Fruit fly (Drosophila melanogaster) whole organism, prepupa: ENCODE results near the gene CG7370.

Source experiments
- CG10631 ChIP-seq: fragments of 200-800 bp; sonication (Bioruptor generic); optimal IDR thresholded peaks from 2 replicates; lab custom pipeline; 2016; ENCODE audit warnings: missing biosample characterization, missing genetic modification characterization
- CG10669 ChIP-seq: fragments of 200-800 bp; sonication (Bioruptor generic); optimal IDR thresholded peaks from 3 replicates; lab custom pipeline; 2018; ENCODE audit warnings: missing biosample characterization, mild to moderate bottlenecking, missing genetic modification characterization, moderate library complexity
- CG11294 ChIP-seq: fragments of 200-800 bp; sonication (Bioruptor generic); IDR thresholded peaks from 2 replicates; pipeline ENCODE4 v1.3.6; 2022; ENCODE audit warnings: missing biosample characterization, missing genetic modification characterization
- CG11902 ChIP-seq: fragments of 200-800 bp; sonication (Bioruptor generic); optimal IDR thresholded peaks from 3 replicates; lab custom pipeline; 2016; ENCODE audit warnings: missing biosample characterization, missing genetic modification characterization
- CG1621 ChIP-seq: fragments of 200-800 bp; sonication (Bioruptor generic); optimal IDR thresholded peaks from 3 replicates; lab custom pipeline; 2018; ENCODE audit warnings: missing biosample characterization, mild to moderate bottlenecking, missing genetic modification characterization
- CG3032 ChIP-seq: fragments of 200-800 bp; optimal IDR thresholded peaks from 2 replicates; lab custom pipeline; 2019; ENCODE audit warnings: missing biosample characterization, mild to moderate bottlenecking, missing genetic modification characterization, moderate library complexity
- CG32006 ChIP-seq: fragments of 200-800 bp; sonication (Bioruptor generic); optimal IDR thresholded peaks from 3 replicates; lab custom pipeline; 2017; ENCODE audit warnings: missing biosample characterization, mild to moderate bottlenecking, missing genetic modification characterization
- CG3919 ChIP-seq: fragments of 200-800 bp; sonication (Bioruptor generic); optimal IDR thresholded peaks from 3 replicates; lab custom pipeline; 2016; ENCODE audit warnings: missing biosample characterization, missing genetic modification characterization
- CG4318 ChIP-seq: fragments of 200-800 bp; sonication (Bioruptor generic); optimal IDR thresholded peaks from 3 replicates; lab custom pipeline; 2017; ENCODE audit warnings: missing biosample characterization, mild to moderate bottlenecking, missing genetic modification characterization
- CG6163 ChIP-seq: fragments of 200-800 bp; sonication (Bioruptor generic); IDR thresholded peaks from 3 replicates; pipeline ENCODE4 v1.3.6; 2022; ENCODE audit warnings: missing biosample characterization, missing genetic modification characterization
- CG6276 ChIP-seq: fragments of 200-800 bp; sonication (Bioruptor generic); optimal IDR thresholded peaks from 2 replicates; lab custom pipeline; 2017; ENCODE audit warnings: missing biosample characterization, mild to moderate bottlenecking, missing genetic modification characterization
- CG6792 ChIP-seq: fragments of 200-800 bp; sonication (Bioruptor generic); optimal IDR thresholded peaks from 3 replicates; lab custom pipeline; 2016; ENCODE audit warnings: missing biosample characterization, missing genetic modification characterization
- CG6808 ChIP-seq: fragments of 200-800 bp; sonication (Bioruptor generic); optimal IDR thresholded peaks from 3 replicates; lab custom pipeline; 2017; ENCODE audit warnings: missing biosample characterization, missing genetic modification characterization, mild to moderate bottlenecking, moderate library complexity, missing genetic modification reagents
- CG6854 ChIP-seq: fragments of 200-800 bp; sonication (Bioruptor generic); optimal IDR thresholded peaks from 2 replicates; lab custom pipeline; 2017; ENCODE audit warnings: missing biosample characterization, mild to moderate bottlenecking, missing genetic modification characterization
- CG7368 ChIP-seq: fragments of 200-800 bp; sonication (Bioruptor generic); optimal IDR thresholded peaks from 3 replicates; lab custom pipeline; 2016; ENCODE audit warnings: missing biosample characterization, missing genetic modification characterization
- CG8319 ChIP-seq: fragments of 200-800 bp; sonication (Bioruptor generic); optimal IDR thresholded peaks from 3 replicates; lab custom pipeline; 2016; ENCODE audit warnings: missing biosample characterization, missing genetic modification characterization
- CG8632 ChIP-seq: fragments of 200-800 bp; sonication (Bioruptor generic); optimal IDR thresholded peaks from 3 replicates; lab custom pipeline; 2016; ENCODE audit warnings: missing biosample characterization, missing genetic modification characterization
- Eip75B ChIP-seq: fragments of 200-800 bp; sonication (Bioruptor generic); optimal IDR thresholded peaks from 3 replicates; lab custom pipeline; 2016; ENCODE audit warnings: missing biosample characterization, missing genetic modification characterization
- Ets21C ChIP-seq: fragments of 200-800 bp; sonication (Bioruptor generic); optimal IDR thresholded peaks from 3 replicates; lab custom pipeline; 2016; ENCODE audit warnings: missing biosample characterization, missing genetic modification characterization
- Ets96B ChIP-seq: fragments of 200-800 bp; optimal IDR thresholded peaks from 2 replicates; lab custom pipeline; 2019; ENCODE audit warnings: missing biosample characterization, mild to moderate bottlenecking, missing genetic modification characterization, moderate library complexity
- Gug ChIP-seq: fragments of 200-800 bp; sonication (Bioruptor generic); IDR thresholded peaks from 2 replicates; pipeline ENCODE4 v1.3.6; 2022; ENCODE audit warnings: missing biosample characterization, missing genetic modification characterization
- Hr39 ChIP-seq: fragments of 200-800 bp; sonication (Bioruptor generic); optimal IDR thresholded peaks from 2 replicates; lab custom pipeline; 2016; ENCODE audit warnings: missing biosample characterization, missing genetic modification characterization
- Hr4 ChIP-seq: fragments of 200-800 bp; sonication (Bioruptor generic); optimal IDR thresholded peaks from 3 replicates; lab custom pipeline; 2016; ENCODE audit warnings: missing biosample characterization, missing genetic modification characterization
- Lpt ChIP-seq: fragments of 200-800 bp; sonication (Bioruptor generic); optimal IDR thresholded peaks from 3 replicates; lab custom pipeline; 2016; ENCODE audit warnings: missing biosample characterization, missing genetic modification characterization
- Met ChIP-seq: fragments of 200-800 bp; sonication (Bioruptor generic); optimal IDR thresholded peaks from 3 replicates; lab custom pipeline; 2016; ENCODE audit warnings: missing biosample characterization, missing genetic modification characterization
- OdsH ChIP-seq: fragments of 200-800 bp; sonication (Bioruptor generic); optimal IDR thresholded peaks from 3 replicates; lab custom pipeline; 2016; ENCODE audit warnings: missing biosample characterization, missing genetic modification characterization
- Sox102F ChIP-seq: fragments of 200-800 bp; sonication (Bioruptor generic); optimal IDR thresholded peaks from 2 replicates; lab custom pipeline; 2016; ENCODE audit warnings: missing biosample characterization, mild to moderate bottlenecking, missing genetic modification characterization
- Sox14 ChIP-seq: fragments of 200-800 bp; sonication (Bioruptor generic); optimal IDR thresholded peaks from 3 replicates; lab custom pipeline; 2016; ENCODE audit warnings: missing biosample characterization, missing genetic modification characterization
- Sox15 ChIP-seq: fragments of 200-800 bp; sonication (Bioruptor generic); optimal IDR thresholded peaks from 3 replicates; lab custom pipeline; 2016; ENCODE audit warnings: missing biosample characterization, missing genetic modification characterization
- achi ChIP-seq: fragments of 200-800 bp; sonication (Bioruptor generic); optimal IDR thresholded peaks from 3 replicates; lab custom pipeline; 2016; ENCODE audit warnings: missing biosample characterization, missing genetic modification characterization
- acj6 ChIP-seq: fragments of 200-800 bp; sonication (Bioruptor generic); optimal IDR thresholded peaks from 3 replicates; lab custom pipeline; 2016; ENCODE audit warnings: missing biosample characterization, missing genetic modification characterization
- dac ChIP-seq: fragments of 200-800 bp; sonication (Bioruptor generic); optimal IDR thresholded peaks from 2 replicates; lab custom pipeline; 2017; ENCODE audit warnings: missing biosample characterization, mild to moderate bottlenecking, missing genetic modification characterization
- eg ChIP-seq: fragments of 200-800 bp; sonication (Bioruptor generic); IDR thresholded peaks from 3 replicates; pipeline ENCODE4 v1.3.6; 2022; ENCODE audit warnings: missing biosample characterization, missing genetic modification characterization
- esn ChIP-seq: fragments of 200-800 bp; sonication (Bioruptor generic); optimal IDR thresholded peaks from 2 replicates; lab custom pipeline; 2016; ENCODE audit warnings: missing biosample characterization, mild to moderate bottlenecking, missing genetic modification characterization, moderate library complexity
- fd59A ChIP-seq: fragments of 200-800 bp; sonication (Bioruptor generic); optimal IDR thresholded peaks from 2 replicates; lab custom pipeline; 2017; ENCODE audit warnings: missing biosample characterization, mild to moderate bottlenecking, missing genetic modification characterization, missing genetic modification reagents
- fd85E ChIP-seq: fragments of 200-800 bp; sonication (Bioruptor generic); optimal IDR thresholded peaks from 3 replicates; lab custom pipeline; 2016; ENCODE audit warnings: missing biosample characterization, missing genetic modification characterization
- fkh ChIP-seq: fragments of 200-800 bp; sonication (Bioruptor generic); optimal IDR thresholded peaks from 3 replicates; lab custom pipeline; 2017; ENCODE audit warnings: missing biosample characterization, mild to moderate bottlenecking, missing genetic modification characterization, moderate library complexity
- lz ChIP-seq: fragments of 200-800 bp; sonication (Bioruptor generic); optimal IDR thresholded peaks from 3 replicates; lab custom pipeline; 2016; ENCODE audit warnings: missing biosample characterization, missing genetic modification characterization
- net ChIP-seq: fragments of 200-800 bp; sonication (Bioruptor generic); optimal IDR thresholded peaks from 3 replicates; lab custom pipeline; 2016; ENCODE audit warnings: missing biosample characterization, missing genetic modification characterization
- pdm3 ChIP-seq: fragments of 200-800 bp; sonication (Bioruptor generic); optimal IDR thresholded peaks from 3 replicates; lab custom pipeline; 2016; ENCODE audit warnings: missing biosample characterization, missing genetic modification characterization
- salr ChIP-seq, 2 experiments: fragments of 200-800 bp; sonication (Bioruptor generic); optimal IDR thresholded peaks; 3 replicates each; lab custom pipeline; 2016 to 2018; ENCODE audit warnings: missing biosample characterization in 2 of 2, missing genetic modification characterization in 2 of 2, mild to moderate bottlenecking in 1 of 2
- ss ChIP-seq, 2 experiments: fragments of 200-800 bp; sonication (Bioruptor generic); optimal IDR thresholded peaks; 2 replicates in 1 of 2; 3 replicates in 1 of 2; lab custom pipeline; 2017 to 2018; ENCODE audit warnings: mild to moderate bottlenecking in 2 of 2, missing biosample characterization in 2 of 2, missing genetic modification characterization in 2 of 2, moderate library complexity in 1 of 2
- svp ChIP-seq: fragments of 200-800 bp; sonication (Bioruptor generic); peaks from one replicate; lab custom pipeline; 2016; ENCODE audit warnings: missing biosample characterization, missing genetic modification characterization
- topi ChIP-seq: fragments of 200-800 bp; sonication (Bioruptor generic); optimal IDR thresholded peaks from 3 replicates; lab custom pipeline; 2016; ENCODE audit warnings: missing biosample characterization, missing genetic modification characterization

CG7370 gene

DNA sequence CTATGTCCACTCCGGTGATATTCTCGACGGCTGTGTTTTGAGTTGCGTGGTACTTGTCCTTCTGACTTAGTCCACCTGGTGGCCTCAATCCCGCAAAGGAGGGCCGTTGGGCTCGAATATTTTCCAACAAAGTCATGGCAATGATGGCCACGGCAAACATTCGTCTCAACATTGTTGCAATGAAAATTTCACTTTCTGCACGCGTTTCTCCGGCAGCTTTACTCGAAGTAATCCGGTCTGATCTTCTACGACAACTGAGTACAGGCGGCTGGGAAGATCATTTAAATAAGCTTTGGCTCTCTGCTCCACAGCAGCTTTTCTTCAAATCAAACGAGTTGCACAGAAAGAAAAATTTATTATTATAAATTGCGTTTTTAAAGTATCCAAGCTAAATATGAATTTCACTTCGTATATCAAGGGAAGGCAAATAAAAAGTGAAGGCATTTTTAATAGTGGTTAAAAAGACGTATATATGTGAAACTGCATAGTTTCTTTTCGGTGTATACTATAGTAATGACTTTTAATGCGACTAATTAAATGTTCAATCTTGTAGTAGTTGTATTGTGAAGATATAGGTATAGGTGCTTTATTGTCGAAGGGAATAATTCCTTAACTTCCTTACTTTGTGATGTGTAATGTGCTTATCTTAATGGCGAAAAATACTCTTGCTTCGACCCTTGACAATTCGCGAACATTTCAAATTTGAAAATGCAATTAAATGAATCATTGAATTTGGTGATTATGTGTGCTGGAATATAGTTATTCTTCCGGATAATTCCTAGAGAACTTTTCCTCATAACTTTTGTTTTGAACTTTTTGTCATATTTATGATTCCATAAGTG is 31.2 kb upstream of the CG7370 start, which contains the start of gene CG14567 (continued):
- TF ChIP-seq pdm3 (GFP tag; lab: Kevin White, UChicago), result peak; percentile 75
- TF ChIP-seq Sox14 (GFP tag; lab: Kevin White, UChicago), result peak; percentile 37
- TF ChIP-seq CG4318 (GFP tag; lab: Kevin White, UChicago), result peak; percentile 2
- peak; percentile 73 for TF ChIP-seq esn (GFP tag; lab: Kevin White, UChicago)
- TF ChIP-seq eg (GFP tag; lab: Robert Waterston, UW), result peak; percentile 86
- no peak for TF ChIP-seq CG6854 (GFP tag; lab: Kevin White, UChicago)
- no peak for TF ChIP-seq CG6808
- peak; percentile 56 for TF ChIP-seq CG6276 (GFP tag; lab: Kevin White, UChicago)
- peak; percentile 57 for TF ChIP-seq achi (GFP tag; lab: Kevin White, UChicago)
- peak; percentile 56 for TF ChIP-seq CG7368 (GFP tag; lab: Kevin White, UChicago)
- TF ChIP-seq ss (GFP tag; optimal IDR thresholded peaks at IDR 0.05; lab: Kevin White, UChicago), result no peak
- peak; percentile 57 for TF ChIP-seq Met (GFP tag; lab: Kevin White, UChicago)
- TF ChIP-seq Lpt (GFP tag; lab: Kevin White, UChicago), result peak; percentile 12
- TF ChIP-seq fkh (GFP tag; lab: Kevin White, UChicago), result no peak
- peak in 1 of 2 experiments; percentile 51 for TF ChIP-seq salr (GFP tag; optimal IDR thresholded peaks at IDR 0.05; lab: Kevin White, UChicago)
- TF ChIP-seq topi (GFP tag; lab: Kevin White, UChicago), result peak; percentile 58
- peak; percentile 58 for TF ChIP-seq Ets21C (GFP tag; lab: Kevin White, UChicago)
- peak; percentile 46 for TF ChIP-seq svp (GFP tag; lab: Kevin White, UChicago)
- TF ChIP-seq CG11294 (GFP tag; lab: Robert Waterston, UW), result peak; percentile 53; the same call in 1 of the 2 replicates
- TF ChIP-seq dac (GFP tag; lab: Kevin White, UChicago), result peak; percentile 3
- TF ChIP-seq net (GFP tag; lab: Kevin White, UChicago), result peak; percentile 50
- TF ChIP-seq acj6, result peak; percentile 63
- TF ChIP-seq CG10669, result peak; percentile 26
- TF ChIP-seq CG8319 (GFP tag; lab: Kevin White, UChicago), result no peak
- TF ChIP-seq, all 60 proteins: peak for 48

DNA sequence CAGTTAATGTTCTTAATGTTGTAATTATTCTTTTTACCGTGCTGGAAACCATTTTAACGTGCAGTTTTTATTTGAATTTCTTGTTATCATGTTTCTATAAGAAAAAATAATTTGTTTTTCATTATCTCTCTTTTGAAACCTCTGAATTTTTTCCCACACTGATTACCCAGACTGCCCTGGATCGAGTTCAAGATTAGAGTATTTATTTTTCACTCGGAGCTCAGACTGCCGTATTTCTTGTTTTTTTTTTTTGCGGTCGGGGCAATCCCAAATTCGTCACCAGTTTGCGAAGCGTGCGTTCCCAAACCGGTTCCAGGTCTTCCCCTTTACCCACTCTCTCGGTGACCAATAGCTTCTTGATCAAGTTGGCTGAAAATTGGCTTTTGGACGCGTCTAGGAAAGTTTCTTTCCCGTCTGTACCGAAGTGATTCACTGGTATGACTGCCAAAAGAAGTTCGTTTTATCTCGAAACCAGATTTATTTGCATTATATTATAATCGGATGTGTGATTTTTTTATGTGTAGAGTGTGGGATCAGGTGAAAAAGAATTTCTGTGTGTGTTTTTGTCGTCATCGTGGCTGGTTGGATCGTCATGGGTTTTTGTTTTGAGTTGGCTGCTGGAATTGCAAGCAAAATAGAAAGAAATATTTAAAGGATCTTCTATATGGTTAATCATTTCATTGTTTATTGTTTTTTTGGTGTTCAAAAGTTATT is 30.4 kb upstream of the CG7370 start:
- TF ChIP-seq CG3032 (tag; lab: Kevin White, UChicago) (no peak), CG6792 (GFP tag; lab: Kevin White, UChicago) (no peak), pdm3 (GFP tag; lab: Kevin White, UChicago) (no peak), Hr39 (GFP tag; lab: Kevin White, UChicago) (peak; percentile 34), Eip75B (GFP tag; lab: Kevin White, UChicago) (peak; percentile 16), CG10631 (GFP tag; lab: Kevin White, UChicago) (no peak), Ets21C (GFP tag; lab: Kevin White, UChicago) (no peak), CG7368 (GFP tag; lab: Kevin White, UChicago) (no peak), CG3919 (peak; percentile 12), CG11294 (GFP tag; lab: Robert Waterston, UW) (no peak), fkh (GFP tag; lab: Kevin White, UChicago) (peak; percentile 33), acj6 (no peak), CG10669 (no peak), CG6276 (GFP tag; lab: Kevin White, UChicago) (no peak), CG6163 (GFP tag; lab: Robert Waterston, UW) (0 out of 3 replicates have a peak, but pooled peaks have one; percentile 32), Sox102F (GFP tag; lab: Kevin White, UChicago) (peak; percentile 47), CG11902 (GFP tag; lab: Kevin White, UChicago) (peak; percentile 13), dac (GFP tag; lab: Kevin White, UChicago) (no peak), Hr4 (GFP tag; lab: Kevin White, UChicago) (no peak), Ets96B (no peak), lz (GFP tag; lab: Kevin White, UChicago) (peak; percentile 31), Gug (no peak), CG1621 (tag; lab: Kevin White, UChicago) (no peak), achi (GFP tag; lab: Kevin White, UChicago) (no peak), CG8632 (peak; percentile 23), OdsH (GFP tag; lab: Kevin White, UChicago) (peak; percentile 8), Met (GFP tag; lab: Kevin White, UChicago) (peak; percentile 47), fd85E (GFP tag; lab: Kevin White, UChicago) (no peak), Sox15 (GFP tag; lab: Kevin White, UChicago) (peak; percentile 25), Lpt (GFP tag; lab: Kevin White, UChicago) (no peak), CG4318 (GFP tag; lab: Kevin White, UChicago) (peak; percentile 20), fd59A (GFP tag; lab: Kevin White, UChicago) (no peak), CG32006 (GFP tag; lab: Kevin White, UChicago) (peak; percentile 26), CG8319 (GFP tag; lab: Kevin White, UChicago) (peak; percentile 38)
